Fruit fly (Drosophila melanogaster) whole organism, adult: ENCODE measurements around the gene CG8833.
A peak's percentile ranks its signal among the peaks of the same experiment; 100 is the strongest.

Experiments used
- CG11617 ChIP-seq: fragments of 200-800 bp; sonication (Bioruptor generic); optimal IDR thresholded peaks from 2 replicates; lab custom pipeline; 2017; ENCODE audit warnings: mild to moderate bottlenecking, missing biosample characterization, missing genetic modification reagents, missing genetic modification characterization
- CG12768 ChIP-seq: fragments of 200-800 bp; sonication (Bioruptor generic); optimal IDR thresholded peaks from 2 replicates; lab custom pipeline; 2017; ENCODE audit warnings: missing biosample characterization, missing genetic modification characterization, mild to moderate bottlenecking, moderate library complexity, missing genetic modification reagents
- CG14711 ChIP-seq: fragments of 200-800 bp; sonication (Bioruptor generic); optimal IDR thresholded peaks from 2 replicates; lab custom pipeline; 2018; ENCODE audit warnings: missing biosample characterization, mild to moderate bottlenecking, missing genetic modification characterization, moderate library complexity
- CG1620 ChIP-seq: fragments of 200-800 bp; sonication (Bioruptor generic); optimal IDR thresholded peaks from 2 replicates; lab custom pipeline; 2016; ENCODE audit warnings: missing biosample characterization, missing genetic modification characterization
- CG33017 ChIP-seq: fragments of 200-800 bp; sonication (Bioruptor generic); optimal IDR thresholded peaks from 2 replicates; lab custom pipeline; 2018; ENCODE audit warnings: missing biosample characterization, mild to moderate bottlenecking, missing genetic modification characterization, moderate library complexity
- CG5204 ChIP-seq: fragments of 200-800 bp; sonication (Bioruptor generic); optimal IDR thresholded peaks from 2 replicates; lab custom pipeline; 2016; ENCODE audit warnings: missing biosample characterization, missing genetic modification characterization
- CG7045 ChIP-seq: fragments of 200-800 bp; sonication (Bioruptor generic); optimal IDR thresholded peaks from 2 replicates; lab custom pipeline; 2017; ENCODE audit warnings: missing biosample characterization, mild to moderate bottlenecking, missing genetic modification characterization
- CG7101 ChIP-seq: fragments of 200-800 bp; sonication (Bioruptor generic); optimal IDR thresholded peaks from 2 replicates; lab custom pipeline; 2018; ENCODE audit warnings: missing biosample characterization, mild to moderate bottlenecking, missing genetic modification characterization, moderate library complexity
- Clk ChIP-seq: fragments of 200-800 bp; sonication (Bioruptor generic); optimal IDR thresholded peaks from 2 replicates; lab custom pipeline; 2017; ENCODE audit warnings: missing biosample characterization, missing genetic modification characterization
- Crg-1 ChIP-seq: fragments of 200-800 bp; sonication (Bioruptor generic); optimal IDR thresholded peaks from 2 replicates; lab custom pipeline; 2016; ENCODE audit warnings: missing biosample characterization, missing genetic modification characterization
- Hr96 ChIP-seq: fragments of 200-800 bp; sonication (Bioruptor generic); optimal IDR thresholded peaks from 2 replicates; lab custom pipeline; 2016; ENCODE audit warnings: missing biosample characterization, missing genetic modification characterization
- Mnt ChIP-seq: fragments of 200-800 bp; sonication (Bioruptor generic); optimal IDR thresholded peaks from 2 replicates; lab custom pipeline; 2016; ENCODE audit warnings: missing biosample characterization, mild to moderate bottlenecking, missing genetic modification characterization
- bab1 ChIP-seq: fragments of 200-800 bp; sonication (Bioruptor generic); optimal IDR thresholded peaks from 3 replicates; lab custom pipeline; 2019; ENCODE audit warnings: missing biosample characterization, mild to moderate bottlenecking, missing genetic modification characterization, moderate library complexity
- cic ChIP-seq: fragments of 200-800 bp; sonication (Bioruptor generic); optimal IDR thresholded peaks from 2 replicates; lab custom pipeline; 2017; ENCODE audit warnings: missing biosample characterization, mild to moderate bottlenecking, missing genetic modification characterization, moderate library complexity
- cnc ChIP-seq, 2 experiments: fragments of >200 bp; optimal IDR thresholded peaks; 2 replicates each; lab custom pipeline; 2017
- kay ChIP-seq: fragments of 200-800 bp; sonication (Bioruptor generic); peaks from one replicate; lab custom pipeline; 2016; ENCODE audit warnings: missing biosample characterization, missing genetic modification characterization, borderline replicate concordance
- ovo ChIP-seq: fragments of 200-800 bp; sonication (Bioruptor generic); optimal IDR thresholded peaks from 2 replicates; lab custom pipeline; 2016; ENCODE audit warnings: missing biosample characterization, missing genetic modification characterization
- pad ChIP-seq: fragments of 200-800 bp; sonication (Bioruptor generic); optimal IDR thresholded peaks from 3 replicates; lab custom pipeline; 2017; ENCODE audit warnings: missing biosample characterization, missing genetic modification characterization, mild to moderate bottlenecking, moderate library complexity, missing genetic modification reagents
- tj ChIP-seq: fragments of 200-800 bp; sonication (Bioruptor generic); optimal IDR thresholded peaks from 3 replicates; lab custom pipeline; 2017; ENCODE audit warnings: missing biosample characterization, mild to moderate bottlenecking, missing genetic modification characterization, moderate library complexity
- toe ChIP-seq: fragments of 200-800 bp; sonication (Bioruptor generic); optimal IDR thresholded peaks from 2 replicates; lab custom pipeline; 2016; ENCODE audit warnings: missing biosample characterization, missing genetic modification characterization

CG8833 gene

DNA sequence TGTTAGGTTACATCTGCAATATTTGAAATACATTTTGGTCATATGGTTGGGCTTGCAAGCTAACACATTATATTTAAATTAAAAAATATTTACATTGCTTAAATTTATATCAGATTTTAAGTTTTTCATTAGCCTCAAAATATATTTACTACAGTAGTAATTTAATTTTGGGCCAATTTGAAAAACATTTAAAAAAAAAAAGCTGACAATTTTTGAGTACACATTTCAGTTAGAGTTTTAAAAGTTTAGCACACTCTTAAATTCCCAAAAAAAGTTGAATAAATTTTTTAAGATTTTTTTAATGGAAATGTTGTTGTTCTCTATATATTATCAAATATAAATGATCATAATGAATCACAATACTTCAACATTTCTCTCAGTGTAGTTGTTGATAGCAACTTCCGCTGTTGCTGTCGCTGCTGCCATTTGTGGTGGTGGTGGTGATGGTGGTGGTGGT lies 28.4 kb upstream of the CG8833 start:
- TF ChIP-seq Crg-1 (GFP tag; lab: Kevin White, UChicago) (no peak), toe (GFP tag; lab: Kevin White, UChicago) (no peak), kay (GFP tag; lab: Kevin White, UChicago) (no peak), bab1 (GFP tag; lab: Kevin White, UChicago) (peak; percentile 44), CG11617 (GFP tag; lab: Kevin White, UChicago) (peak; percentile 3), CG14711 (tag; lab: Kevin White, UChicago) (peak; percentile 13)

DNA sequence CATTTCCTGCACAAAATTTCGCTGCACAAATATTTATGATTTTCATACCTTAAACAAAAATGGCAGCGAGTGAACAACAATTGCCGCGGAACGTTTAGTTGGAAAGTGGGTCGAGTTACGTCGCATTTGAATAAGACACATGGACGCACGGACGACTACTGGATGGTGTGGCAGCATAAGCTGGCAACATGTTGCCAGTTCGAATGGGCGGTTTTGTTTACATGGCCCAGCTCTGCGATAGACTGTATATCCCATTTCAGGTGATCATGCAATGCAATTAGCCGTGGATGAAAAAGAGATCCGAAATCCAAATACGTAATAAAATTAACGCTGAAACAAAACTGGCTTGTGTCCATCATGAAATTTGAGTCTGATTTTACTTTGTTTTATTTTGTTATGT lies 27.9 kb upstream of the CG8833 start:
- no peak for TF ChIP-seq Mnt (GFP tag; lab: Kevin White, UChicago)
- no peak for TF ChIP-seq cnc (optimal IDR thresholded peaks at IDR 0.05; lab: Kevin White, UChicago)
- TF ChIP-seq CG7101 (tag; lab: Kevin White, UChicago): no peak
- TF ChIP-seq CG11617 (GFP tag; lab: Kevin White, UChicago): no peak
- TF ChIP-seq CG1620 (GFP tag; lab: Kevin White, UChicago): no peak
- TF ChIP-seq CG12768: no peak
- TF ChIP-seq pad (GFP tag; lab: Kevin White, UChicago): no peak
- no peak for TF ChIP-seq CG7045 (GFP tag; lab: Kevin White, UChicago)
- no peak for TF ChIP-seq CG33017
- TF ChIP-seq cic (GFP tag; lab: Kevin White, UChicago): no peak
- no peak for TF ChIP-seq Clk
- no peak for TF ChIP-seq kay (GFP tag; lab: Kevin White, UChicago)
- no peak for TF ChIP-seq bab1 (GFP tag; lab: Kevin White, UChicago)
- TF ChIP-seq tj (GFP tag; lab: Kevin White, UChicago): no peak

dm6 chr3L:13952484-13953048 lies 23.8 kb upstream of the CG8833 start:
- TF ChIP-seq kay (GFP tag; lab: Kevin White, UChicago): peak; percentile 94
- TF ChIP-seq tj (GFP tag; lab: Kevin White, UChicago): peak; percentile 5
- peak; percentile 49 for TF ChIP-seq Mnt (GFP tag; lab: Kevin White, UChicago)
- TF ChIP-seq ovo: no peak

DNA sequence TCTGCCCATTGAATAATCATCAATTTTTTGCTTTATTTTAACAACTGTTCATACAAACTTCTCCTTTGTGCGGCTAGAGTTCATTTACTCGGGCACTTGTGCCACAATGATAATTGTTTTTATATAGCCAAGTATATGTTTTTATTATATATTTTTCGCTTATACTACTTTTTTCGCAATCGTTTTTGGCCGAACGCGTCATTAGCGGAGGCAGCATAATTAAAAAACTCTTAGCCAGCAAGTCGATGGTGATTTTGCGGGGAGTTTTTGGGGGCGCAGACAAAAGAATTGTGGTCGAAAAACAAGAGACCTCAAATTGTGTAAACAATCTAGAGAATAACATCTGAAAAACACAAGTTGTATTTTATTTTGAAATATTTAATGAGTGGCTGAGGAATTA lies 22.8 kb upstream of the CG8833 start:
- TF ChIP-seq cnc (optimal IDR thresholded peaks at IDR 0.05; lab: Kevin White, UChicago): no peak
- TF ChIP-seq CG5204: no peak
- TF ChIP-seq CG11617 (GFP tag; lab: Kevin White, UChicago): no peak
- TF ChIP-seq Hr96 (GFP tag; lab: Kevin White, UChicago): no peak
- TF ChIP-seq kay (GFP tag; lab: Kevin White, UChicago): no peak
- TF ChIP-seq tj (GFP tag; lab: Kevin White, UChicago): peak; percentile 93
- no peak for TF ChIP-seq Mnt (GFP tag; lab: Kevin White, UChicago)

DNA sequence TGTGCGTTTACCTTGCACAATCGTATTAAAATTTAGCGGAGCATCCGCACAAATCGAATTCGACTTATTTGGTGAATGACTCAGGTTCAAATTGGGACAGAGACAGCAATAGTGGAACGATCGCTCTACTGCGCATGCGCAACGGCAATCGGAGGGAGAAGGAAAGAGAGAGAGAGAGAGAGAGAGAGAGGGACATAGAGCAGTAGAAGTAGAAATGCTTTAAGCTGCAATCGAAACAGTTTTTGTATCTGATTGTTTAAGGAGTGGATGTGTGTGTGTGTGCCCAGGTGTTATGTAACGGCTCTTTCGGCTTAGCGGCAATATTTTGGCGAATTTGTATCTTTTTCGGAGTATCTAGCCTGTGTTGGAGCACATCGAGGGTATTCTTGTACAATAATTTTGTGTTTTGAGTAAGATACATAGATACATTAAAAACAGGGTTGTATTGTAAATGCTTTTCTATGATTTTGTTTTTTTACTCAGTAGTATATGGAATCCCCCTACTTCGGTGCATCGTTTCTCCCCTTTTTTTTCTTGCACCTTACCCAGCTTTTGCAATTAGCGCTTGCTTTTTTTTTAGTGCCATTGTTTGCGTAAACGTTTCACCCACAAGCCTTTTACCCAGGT lies 20.8 kb upstream of the CG8833 start:
- TF ChIP-seq kay (GFP tag; lab: Kevin White, UChicago): no peak
- peak; percentile 7 for TF ChIP-seq tj (GFP tag; lab: Kevin White, UChicago)
- TF ChIP-seq pad (GFP tag; lab: Kevin White, UChicago): no peak
- TF ChIP-seq cic (GFP tag; lab: Kevin White, UChicago): no peak
- TF ChIP-seq CG14711 (tag; lab: Kevin White, UChicago): no peak

DNA sequence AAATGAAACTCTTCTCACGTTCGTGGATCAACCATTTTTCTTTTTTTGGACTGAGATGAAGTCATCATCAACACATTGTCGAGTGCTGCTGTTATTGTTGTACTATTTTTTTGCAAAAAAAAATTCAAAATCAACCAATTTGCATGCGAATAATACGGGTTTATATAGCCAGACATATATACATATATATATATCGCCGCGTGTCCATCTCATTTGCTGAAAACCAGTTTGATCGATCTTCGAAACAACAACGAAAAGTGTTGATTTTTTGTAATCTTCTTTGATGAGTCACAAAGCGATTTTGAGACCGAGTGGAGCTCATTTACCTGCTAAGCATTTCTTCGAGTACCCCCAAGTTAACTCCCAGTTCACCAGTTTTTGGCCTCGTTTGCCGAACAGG lies 17.2 kb upstream of the CG8833 start:
- no peak for TF ChIP-seq ovo
- TF ChIP-seq CG14711 (tag; lab: Kevin White, UChicago): no peak
- no peak for TF ChIP-seq CG12768
- TF ChIP-seq Crg-1 (GFP tag; lab: Kevin White, UChicago): no peak
- TF ChIP-seq toe (GFP tag; lab: Kevin White, UChicago): no peak
- no peak for TF ChIP-seq cic (GFP tag; lab: Kevin White, UChicago)
- peak; percentile 61 for TF ChIP-seq kay (GFP tag; lab: Kevin White, UChicago)

- no peak for TF ChIP-seq Crg-1 (GFP tag; lab: Kevin White, UChicago)
- peak; percentile 4 for TF ChIP-seq Mnt (GFP tag; lab: Kevin White, UChicago)
- peak; percentile 61 for TF ChIP-seq cic (GFP tag; lab: Kevin White, UChicago)
- peak; percentile 64 for TF ChIP-seq pad (GFP tag; lab: Kevin White, UChicago)
- TF ChIP-seq CG12768: peak; percentile 60
- TF ChIP-seq kay (GFP tag; lab: Kevin White, UChicago): peak; percentile 18
- TF ChIP-seq ovo: no peak
These were observed 10.3 kb upstream of the CG8833 start, which contains the start of gene CG32137 for dm6 chr3L:13939151-13939499. Gene CG32137 (plus strand): TSS chr3L:13939250.
